Worm (Caenorhabditis elegans) whole organism, L1 larva: Measurements from ENCODE around the gene dlhd-1.

Experiments used
- elt-3 ChIP-seq, 6 experiments: fragments of 150-350 bp in 1 of 6; sonication (generic microtip); optimal IDR thresholded peaks; 2 replicates each; lab custom pipeline; 2017 to 2018; ENCODE audit warnings: missing biosample characterization in 6 of 6, missing genetic modification characterization in 6 of 6, inconsistent platforms in 1 of 6
- lin-39 ChIP-seq: fragments of 150-350 bp; optimal IDR thresholded peaks from 2 replicates; lab custom pipeline; 2014; ENCODE audit warnings: missing biosample characterization, missing genetic modification reagents, missing genetic modification characterization
- lsy-2 ChIP-seq, 2 experiments: fragments of 150-350 bp; optimal IDR thresholded peaks; 2 replicates each; lab custom pipeline; 2014; ENCODE audit warnings: missing biosample characterization in 2 of 2, missing genetic modification characterization in 2 of 2
- nhr-11 ChIP-seq: fragments of 150-350 bp; optimal IDR thresholded peaks from 2 replicates; lab custom pipeline; 2014; ENCODE audit warnings: missing biosample characterization, missing genetic modification characterization
- nhr-28 ChIP-seq: fragments of 150-350 bp; optimal IDR thresholded peaks from 2 replicates; lab custom pipeline; 2014; ENCODE audit warnings: missing biosample characterization, missing genetic modification characterization
- nhr-76 ChIP-seq: sonication (generic microtip); optimal IDR thresholded peaks from 2 replicates; lab custom pipeline; 2017; ENCODE audit warnings: missing biosample characterization, missing genetic modification characterization
- pqm-1 ChIP-seq: sonication (generic microtip); optimal IDR thresholded peaks from 3 replicates; lab custom pipeline; 2017; ENCODE audit warnings: missing biosample characterization, missing genetic modification characterization
- snu-23 ChIP-seq: sonication (generic microtip); optimal IDR thresholded peaks from 2 replicates; lab custom pipeline; 2016; ENCODE audit warnings: missing genetic modification characterization, missing compliant biosample characterization
- zag-1 ChIP-seq: fragments of 150-350 bp; optimal IDR thresholded peaks from 2 replicates; lab custom pipeline; 2014; ENCODE audit warnings: missing biosample characterization, missing genetic modification characterization

DNA sequence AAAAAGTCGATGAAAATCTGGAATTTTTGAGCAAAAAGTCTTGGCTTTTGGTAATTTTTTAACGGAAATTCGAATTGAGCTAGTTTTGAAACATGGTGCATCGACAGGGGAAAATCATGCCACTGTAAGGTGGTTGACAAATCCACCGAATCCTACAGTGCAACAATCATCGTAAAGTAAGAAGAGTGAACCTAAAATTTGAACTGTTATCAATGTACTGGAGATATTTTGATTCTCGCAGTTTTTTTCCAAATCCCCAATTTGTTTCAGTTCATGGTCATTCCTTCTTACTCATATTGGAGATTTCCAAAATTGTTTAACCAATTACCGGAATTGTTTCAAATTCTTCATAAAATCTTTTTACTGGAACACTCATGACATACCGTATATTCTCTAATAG, 19.2 kb downstream of the dlhd-1 start:
- TF ChIP-seq nhr-28 (tag; lab: Kevin White, UChicago) (no peak), lsy-2 (tag; optimal IDR thresholded peaks at IDR 0.05; lab: Kevin White, UChicago) (no peak), nhr-11 (tag; lab: Kevin White, UChicago) (no peak), elt-3 (tag; optimal IDR thresholded peaks at IDR 0.05; lab: Kevin White, UChicago) (no peak), nhr-76 (tag; lab: Kevin White, UChicago) (no peak), pqm-1 (no peak), snu-23 (GFP tag; lab: Kevin White, UChicago) (no peak), lin-39 (tag; lab: Kevin White, UChicago) (no peak), zag-1 (no peak)
